Fruit fly (Drosophila melanogaster): Measurements from ENCODE around the gene Uba4.

DNA sequence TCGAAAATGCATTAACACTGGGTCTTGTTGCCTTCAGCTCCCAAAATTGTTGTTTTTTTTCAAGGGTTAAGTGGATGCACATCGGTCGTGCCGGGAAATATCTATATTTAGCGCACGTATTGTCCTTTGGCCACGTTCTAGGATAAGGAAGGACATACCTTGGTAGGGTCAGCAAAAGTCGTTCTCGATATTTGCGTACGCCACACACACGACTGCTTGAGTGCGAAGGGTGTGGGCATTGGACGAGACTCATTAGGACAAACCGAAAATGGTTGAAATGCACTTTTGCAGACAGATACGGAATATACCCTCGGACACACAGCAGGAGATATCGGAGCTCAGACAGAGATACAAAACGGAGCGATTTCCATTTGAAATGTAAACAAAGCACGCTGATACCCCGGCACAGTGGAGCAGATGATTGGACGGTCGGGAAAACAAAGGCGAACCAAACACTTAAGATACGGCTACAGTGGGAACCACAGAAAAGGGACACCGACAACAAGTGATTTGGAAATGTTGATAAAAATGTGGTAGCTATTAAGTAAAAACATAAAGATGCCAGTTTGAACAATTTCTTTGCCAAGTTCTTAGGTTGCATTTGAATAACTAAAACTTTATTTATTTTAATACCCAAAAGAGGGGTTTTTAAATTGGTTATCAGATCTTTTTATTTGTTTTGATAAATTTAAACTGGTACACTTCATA, 28.3 kb downstream of the Uba4 start:
- TF ChIP-seq CG8478 (optimal IDR thresholded peaks at IDR 0.05) (no peak), CTCF (optimal IDR thresholded peaks at IDR 0.05) (no peak)
